Fruit fly (Drosophila melanogaster): ENCODE measurements around the gene upd1.

DNA sequence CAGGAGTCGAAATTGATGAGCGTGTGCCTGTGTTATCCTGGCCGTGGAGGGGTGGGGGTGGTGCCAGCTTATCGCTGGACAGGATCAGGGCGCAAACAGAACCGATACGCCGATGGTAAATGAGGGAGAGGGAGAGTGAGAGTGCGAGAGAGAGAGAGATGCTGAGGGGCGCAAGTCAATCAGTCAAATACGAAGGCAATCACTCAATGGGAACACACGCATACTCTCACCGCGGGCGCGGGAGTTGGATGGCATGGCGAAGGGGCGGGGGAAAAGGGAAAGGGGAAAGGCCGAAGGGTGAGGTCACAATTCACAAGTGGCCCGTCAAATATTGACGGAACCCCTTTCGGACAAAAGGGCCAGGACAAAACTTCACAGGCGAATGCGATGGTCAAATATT is 20.4 kb downstream of the upd1 start:
- no peak for TF ChIP-seq insv (optimal IDR thresholded peaks at IDR 0.05)
- TF ChIP-seq Sin3A (optimal IDR thresholded peaks at IDR 0.05) = no peak
- TF ChIP-seq h (optimal IDR thresholded peaks at IDR 0.05) = no peak
- TF ChIP-seq Myc (optimal IDR thresholded peaks at IDR 0.05) = no peak
